Fruit fly (Drosophila melanogaster) whole organism, pupa: ENCODE results near the gene CG32248.

ENCODE experiments used
- CG13204 ChIP-seq: fragments of 200-800 bp; sonication (Bioruptor generic); optimal IDR thresholded peaks from 2 replicates; lab custom pipeline; 2018; ENCODE audit warnings: missing biosample characterization, mild to moderate bottlenecking, missing genetic modification characterization, moderate library complexity
- Snoo ChIP-seq: fragments of 200-800 bp; sonication (Bioruptor generic); optimal IDR thresholded peaks from 3 replicates; lab custom pipeline; 2017; ENCODE audit warnings: missing biosample characterization, mild to moderate bottlenecking, missing genetic modification characterization, inconsistent platforms

- no peak for TF ChIP-seq Snoo (tag; lab: Kevin White, UChicago)
- TF ChIP-seq CG13204 (GFP tag; lab: Kevin White, UChicago), result no peak
Observed at dm6 chr3L:4458063-4458462, 13.5 kb upstream of the CG32248 start, which contains the start of gene CG11345.
